Fruit fly (Drosophila melanogaster): Measurements from ENCODE around the gene CG11983.

Gene CG11983

DNA sequence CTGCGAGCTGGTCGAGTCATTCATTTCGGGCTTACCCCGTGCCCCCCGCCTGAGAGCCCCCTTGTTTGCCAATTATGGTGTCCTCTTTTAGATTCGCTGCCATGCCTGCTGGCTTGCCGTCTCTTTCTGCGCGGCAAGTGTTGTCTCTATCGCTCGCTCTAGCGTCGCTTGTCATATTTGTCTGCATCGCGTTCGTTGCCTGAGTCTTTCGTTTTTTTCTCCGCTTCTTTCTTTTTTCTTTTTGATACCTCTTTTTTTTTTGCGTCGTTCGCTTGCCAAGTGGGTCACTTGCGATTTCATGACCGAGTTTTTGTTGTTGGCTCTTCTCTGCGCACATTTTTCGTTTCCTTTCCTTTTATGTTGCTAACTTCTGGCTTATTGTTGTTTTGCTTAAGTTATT is 36.3 kb upstream of the CG11983 start (continued):
- peak; percentile 45 for TF ChIP-seq nom (GFP tag; optimal IDR thresholded peaks at IDR 0.05)

DNA sequence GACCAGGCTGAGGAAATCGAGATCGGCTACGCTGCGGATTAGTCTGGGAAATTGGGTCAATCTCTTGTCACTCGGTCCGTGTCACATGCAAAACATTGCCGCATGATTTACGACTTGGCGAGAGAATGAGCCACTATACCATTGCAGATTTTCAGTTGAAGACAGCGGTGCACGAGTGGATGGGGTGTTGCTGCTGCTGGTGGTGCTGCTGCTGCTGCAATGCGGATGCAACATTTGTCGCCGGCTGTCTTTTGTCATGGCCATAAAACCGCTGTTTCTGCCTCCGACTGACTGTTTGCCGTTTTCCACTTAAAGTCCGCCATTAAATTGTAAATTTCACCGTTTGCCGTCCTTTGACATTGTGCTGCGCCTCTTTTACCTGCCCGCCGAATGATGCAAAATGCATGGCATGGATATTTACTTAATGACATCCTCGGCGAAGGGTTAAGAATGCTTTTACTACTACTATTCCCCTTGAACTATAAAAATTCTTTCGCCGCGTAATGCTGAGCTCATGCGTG is 32.0 kb upstream of the CG11983 start:
- TF ChIP-seq klu (GFP tag; IDR thresholded peaks at IDR 0.05), result no peak
- no peak for TF ChIP-seq CG2120 (GFP tag; optimal IDR thresholded peaks at IDR 0.05)
- peak; percentile 32 for TF ChIP-seq CG15479 (GFP tag; optimal IDR thresholded peaks at IDR 0.05)
- peak; percentile 98 for TF ChIP-seq cad (GFP tag; optimal IDR thresholded peaks at IDR 0.05)
- TF ChIP-seq tll (GFP tag; optimal IDR thresholded peaks at IDR 0.05), result peak in 1 of 2 experiments; percentile 96
- no peak for TF ChIP-seq CG2889 (GFP tag; IDR thresholded peaks at IDR 0.05)
- peak; percentile 14 for TF ChIP-seq Hr39 (optimal IDR thresholded peaks at IDR 0.05)
- peak; percentile 33 for TF ChIP-seq Kr (GFP tag; optimal IDR thresholded peaks at IDR 0.05)
- TF ChIP-seq zen (tag; optimal IDR thresholded peaks at IDR 0.05), result peak; percentile 82
- TF ChIP-seq toy (GFP tag; IDR thresholded peaks at IDR 0.05), result no peak

DNA sequence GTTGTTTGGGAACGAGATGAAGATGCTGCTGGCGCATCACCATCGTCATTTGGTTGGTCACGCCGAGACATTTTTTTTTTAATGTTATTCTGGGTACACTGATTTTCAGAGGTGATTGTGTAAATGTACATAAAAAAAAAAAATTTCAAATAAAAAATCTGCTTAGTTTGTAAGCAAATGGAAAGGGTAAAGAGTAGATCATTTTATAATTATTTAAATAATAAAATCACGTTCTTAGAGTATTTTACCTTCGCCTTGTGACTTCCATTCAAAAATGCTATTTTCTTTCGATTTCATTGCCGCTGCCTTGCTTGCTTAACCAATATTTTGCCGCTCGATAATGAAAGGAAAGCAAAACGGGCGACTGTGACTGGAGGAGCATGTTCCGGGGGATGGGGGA is 29.4 kb upstream of the CG11983 start:
- TF ChIP-seq hkb (optimal IDR thresholded peaks at IDR 0.05) (no peak), hkb (GFP tag; IDR thresholded peaks at IDR 0.05) (peak; percentile 57), CG1792 (GFP tag; optimal IDR thresholded peaks at IDR 0.05) (no peak), Atf-2 (GFP tag; optimal IDR thresholded peaks at IDR 0.05) (no peak), emc (GFP tag; optimal IDR thresholded peaks at IDR 0.05) (no peak), CG12104 (GFP tag; optimal IDR thresholded peaks at IDR 0.05) (peak; percentile 1), CG11504 (tag; optimal IDR thresholded peaks at IDR 0.05) (peak; percentile 68), CG5245 (GFP tag; optimal IDR thresholded peaks at IDR 0.05) (peak; percentile 11), CG11695 (GFP tag; IDR thresholded peaks at IDR 0.05) (0 out of 3 replicates have a peak, but pooled peaks have one; percentile 28), CG17912 (GFP tag; optimal IDR thresholded peaks at IDR 0.05) (no peak), ase (GFP tag; IDR thresholded peaks at IDR 0.05) (peak; percentile 23; the same call in 1 of the 3 replicates), rib (GFP tag; IDR thresholded peaks at IDR 0.05) (no peak), CG18476 (GFP tag; optimal IDR thresholded peaks at IDR 0.05) (no peak), CG9932 (GFP tag; IDR thresholded peaks at IDR 0.05) (no peak), CG6272 (GFP tag; IDR thresholded peaks at IDR 0.05) (no peak), HmgD (GFP tag; optimal IDR thresholded peaks at IDR 0.05) (no peak), ci (GFP tag; IDR thresholded peaks at IDR 0.05) (peak; percentile 80; the same call in 2 of the 3 replicates), CG4360 (GFP tag; IDR thresholded peaks at IDR 0.05) (no peak), CG6765 (GFP tag; optimal IDR thresholded peaks at IDR 0.05) (no peak), CTCF (GFP tag; optimal IDR thresholded peaks at IDR 0.05) (no peak), slp2 (GFP tag; optimal IDR thresholded peaks at IDR 0.05) (no peak), esg (GFP tag; conservative IDR thresholded peaks at IDR 0.05) (0 out of 2 replicates have a peak, but pooled peaks have one; percentile 23), CG34422 (GFP tag; IDR thresholded peaks at IDR 0.05) (peak; percentile 30; the same call in 1 of the 3 replicates), ATbp (GFP tag; optimal IDR thresholded peaks at IDR 0.05) (peak; percentile 55), E2f1 (GFP tag; IDR thresholded peaks at IDR 0.05) (0 out of 2 replicates have a peak, but pooled peaks have one; percentile 20), schlank (tag; optimal IDR thresholded peaks at IDR 0.05) (no peak), CG10147 (GFP tag; optimal IDR thresholded peaks at IDR 0.05) (no peak), CG2202 (tag; optimal IDR thresholded peaks at IDR 0.05) (no peak), B-H2 (GFP tag; optimal IDR thresholded peaks at IDR 0.05) (no peak), Awh (GFP tag; IDR thresholded peaks at IDR 0.05) (peak; percentile 53; the same call in 1 of the 2 replicates), Nf-YB (GFP tag; optimal IDR thresholded peaks at IDR 0.05) (no peak), vfl (GFP tag; optimal IDR thresholded peaks at IDR 0.05) (no peak), Doc3 (GFP tag; IDR thresholded peaks at IDR 0.05; ENCODE audit: partially characterized antibody) (no peak), Ada2b (GFP tag; IDR thresholded peaks at IDR 0.05) (no peak), ewg (GFP tag; optimal IDR thresholded peaks at IDR 0.05) (peak; percentile 31), CrebB (tag; optimal IDR thresholded peaks at IDR 0.05) (no peak), CG9876 (GFP tag; optimal IDR thresholded peaks at IDR 0.05) (no peak), CG15073 (GFP tag; optimal IDR thresholded peaks at IDR 0.05) (no peak), Fer3 (tag; optimal IDR thresholded peaks at IDR 0.05) (no peak)

All from whole organism, embryonic.